Fruit fly (Drosophila melanogaster) whole organism, adult: ENCODE results near the gene Npl4.

Experiments used
- CG11617 ChIP-seq: fragments of 200-800 bp; sonication (Bioruptor generic); optimal IDR thresholded peaks from 2 replicates; lab custom pipeline; 2017; ENCODE audit warnings: mild to moderate bottlenecking, missing biosample characterization, missing genetic modification reagents, missing genetic modification characterization
- CG12768 ChIP-seq: fragments of 200-800 bp; sonication (Bioruptor generic); optimal IDR thresholded peaks from 2 replicates; lab custom pipeline; 2017; ENCODE audit warnings: missing biosample characterization, missing genetic modification characterization, mild to moderate bottlenecking, moderate library complexity, missing genetic modification reagents
- CG14711 ChIP-seq: fragments of 200-800 bp; sonication (Bioruptor generic); optimal IDR thresholded peaks from 2 replicates; lab custom pipeline; 2018; ENCODE audit warnings: missing biosample characterization, mild to moderate bottlenecking, missing genetic modification characterization, moderate library complexity
- CG1620 ChIP-seq: fragments of 200-800 bp; sonication (Bioruptor generic); optimal IDR thresholded peaks from 2 replicates; lab custom pipeline; 2016; ENCODE audit warnings: missing biosample characterization, missing genetic modification characterization
- CG33017 ChIP-seq: fragments of 200-800 bp; sonication (Bioruptor generic); optimal IDR thresholded peaks from 2 replicates; lab custom pipeline; 2018; ENCODE audit warnings: missing biosample characterization, mild to moderate bottlenecking, missing genetic modification characterization, moderate library complexity
- CG5204 ChIP-seq: fragments of 200-800 bp; sonication (Bioruptor generic); optimal IDR thresholded peaks from 2 replicates; lab custom pipeline; 2016; ENCODE audit warnings: missing biosample characterization, missing genetic modification characterization
- CG7045 ChIP-seq: fragments of 200-800 bp; sonication (Bioruptor generic); optimal IDR thresholded peaks from 2 replicates; lab custom pipeline; 2017; ENCODE audit warnings: missing biosample characterization, mild to moderate bottlenecking, missing genetic modification characterization
- CG7101 ChIP-seq: fragments of 200-800 bp; sonication (Bioruptor generic); optimal IDR thresholded peaks from 2 replicates; lab custom pipeline; 2018; ENCODE audit warnings: missing biosample characterization, mild to moderate bottlenecking, missing genetic modification characterization, moderate library complexity
- Clk ChIP-seq: fragments of 200-800 bp; sonication (Bioruptor generic); optimal IDR thresholded peaks from 2 replicates; lab custom pipeline; 2017; ENCODE audit warnings: missing biosample characterization, missing genetic modification characterization
- Crg-1 ChIP-seq: fragments of 200-800 bp; sonication (Bioruptor generic); optimal IDR thresholded peaks from 2 replicates; lab custom pipeline; 2016; ENCODE audit warnings: missing biosample characterization, missing genetic modification characterization
- Hr96 ChIP-seq: fragments of 200-800 bp; sonication (Bioruptor generic); optimal IDR thresholded peaks from 2 replicates; lab custom pipeline; 2016; ENCODE audit warnings: missing biosample characterization, missing genetic modification characterization
- Mnt ChIP-seq: fragments of 200-800 bp; sonication (Bioruptor generic); optimal IDR thresholded peaks from 2 replicates; lab custom pipeline; 2016; ENCODE audit warnings: missing biosample characterization, mild to moderate bottlenecking, missing genetic modification characterization
- bab1 ChIP-seq: fragments of 200-800 bp; sonication (Bioruptor generic); optimal IDR thresholded peaks from 3 replicates; lab custom pipeline; 2019; ENCODE audit warnings: missing biosample characterization, mild to moderate bottlenecking, missing genetic modification characterization, moderate library complexity
- cic ChIP-seq: fragments of 200-800 bp; sonication (Bioruptor generic); optimal IDR thresholded peaks from 2 replicates; lab custom pipeline; 2017; ENCODE audit warnings: missing biosample characterization, mild to moderate bottlenecking, missing genetic modification characterization, moderate library complexity
- cnc ChIP-seq, 2 experiments: fragments of >200 bp; optimal IDR thresholded peaks; 2 replicates each; lab custom pipeline; 2017
- kay ChIP-seq: fragments of 200-800 bp; sonication (Bioruptor generic); peaks from one replicate; lab custom pipeline; 2016; ENCODE audit warnings: missing biosample characterization, missing genetic modification characterization, borderline replicate concordance
- ovo ChIP-seq: fragments of 200-800 bp; sonication (Bioruptor generic); optimal IDR thresholded peaks from 2 replicates; lab custom pipeline; 2016; ENCODE audit warnings: missing biosample characterization, missing genetic modification characterization
- pad ChIP-seq: fragments of 200-800 bp; sonication (Bioruptor generic); optimal IDR thresholded peaks from 3 replicates; lab custom pipeline; 2017; ENCODE audit warnings: missing biosample characterization, missing genetic modification characterization, mild to moderate bottlenecking, moderate library complexity, missing genetic modification reagents
- tj ChIP-seq: fragments of 200-800 bp; sonication (Bioruptor generic); optimal IDR thresholded peaks from 3 replicates; lab custom pipeline; 2017; ENCODE audit warnings: missing biosample characterization, mild to moderate bottlenecking, missing genetic modification characterization, moderate library complexity
- toe ChIP-seq: fragments of 200-800 bp; sonication (Bioruptor generic); optimal IDR thresholded peaks from 2 replicates; lab custom pipeline; 2016; ENCODE audit warnings: missing biosample characterization, missing genetic modification characterization

Gene Npl4

dm6 chr3R:25633865-25634460, 9.5 kb upstream of the Npl4 start:
- no peak for TF ChIP-seq kay (GFP tag; lab: Kevin White, UChicago)
- no peak for TF ChIP-seq CG7045
- TF ChIP-seq CG7101 = no peak
- no peak for TF ChIP-seq CG12768 (GFP tag; lab: Kevin White, UChicago)
- no peak for TF ChIP-seq tj
- TF ChIP-seq CG1620 = no peak
- TF ChIP-seq Clk = no peak
- no peak for TF ChIP-seq cnc (optimal IDR thresholded peaks at IDR 0.05; lab: Kevin White, UChicago)
- no peak for TF ChIP-seq CG11617 (GFP tag; lab: Kevin White, UChicago)
- no peak for TF ChIP-seq Mnt (GFP tag; lab: Kevin White, UChicago)
- no peak for TF ChIP-seq Crg-1
- no peak for TF ChIP-seq ovo (GFP tag; lab: Kevin White, UChicago)
- no peak for TF ChIP-seq CG33017 (tag; lab: Kevin White, UChicago)
- no peak for TF ChIP-seq CG5204 (GFP tag; lab: Kevin White, UChicago)
- no peak for TF ChIP-seq Hr96 (GFP tag; lab: Kevin White, UChicago)
- TF ChIP-seq CG14711 (tag; lab: Kevin White, UChicago) = no peak

dm6 chr3R:25631079-25631478, 6.6 kb upstream of the Npl4 start:
- TF ChIP-seq CG33017 (tag; lab: Kevin White, UChicago) (no peak), CG5204 (GFP tag; lab: Kevin White, UChicago) (no peak), toe (no peak), Hr96 (GFP tag; lab: Kevin White, UChicago) (no peak), bab1 (no peak), Crg-1 (no peak), ovo (GFP tag; lab: Kevin White, UChicago) (no peak), Clk (no peak), CG11617 (GFP tag; lab: Kevin White, UChicago) (no peak), cnc (optimal IDR thresholded peaks at IDR 0.05; lab: Kevin White, UChicago) (no peak), tj (no peak), CG7045 (no peak), CG12768 (GFP tag; lab: Kevin White, UChicago) (no peak)

dm6 chr3R:25630541-25630940, 6.1 kb upstream of the Npl4 start:
- TF ChIP-seq Mnt (GFP tag; lab: Kevin White, UChicago) (no peak), bab1 (no peak), CG33017 (tag; lab: Kevin White, UChicago) (no peak)

- TF ChIP-seq Clk (no peak), ovo (GFP tag; lab: Kevin White, UChicago) (no peak), cic (GFP tag; lab: Kevin White, UChicago) (no peak), tj (no peak), Crg-1 (no peak), CG14711 (tag; lab: Kevin White, UChicago) (no peak), CG1620 (no peak), bab1 (no peak), Hr96 (GFP tag; lab: Kevin White, UChicago) (no peak)
These were observed 4.2 kb upstream of the Npl4 start for dm6 chr3R:25628657-25629056.

dm6 chr3R:25626625-25627275, 2.3 kb upstream of the Npl4 start, which contains the start of gene Ssadh:
Ssadh (minus strand) TSS chr3R:25626924.
- TF ChIP-seq Mnt (GFP tag; lab: Kevin White, UChicago) (peak; percentile 10), bab1 (peak; percentile 26), toe (peak; percentile 43), Crg-1 (no peak), cic (GFP tag; lab: Kevin White, UChicago) (peak; percentile 43), CG12768 (GFP tag; lab: Kevin White, UChicago) (no peak)

dm6 chr3R:25625940-25626624, 1.6 kb upstream of the Npl4 start:
- TF ChIP-seq cic (GFP tag; lab: Kevin White, UChicago) (no peak), toe (no peak), CG12768 (GFP tag; lab: Kevin White, UChicago) (no peak), pad (GFP tag; lab: Kevin White, UChicago) (no peak), ovo (GFP tag; lab: Kevin White, UChicago) (no peak)

dm6 chr3R:25618114-25618513, 6.3 kb downstream of the Npl4 start, which contains the start of gene CG5071:
CG5071 (plus strand) TSS chr3R:25618414.
- TF ChIP-seq ovo (GFP tag; lab: Kevin White, UChicago) (no peak), Hr96 (GFP tag; lab: Kevin White, UChicago) (no peak)
